Fruit fly (Drosophila melanogaster) whole organism, embryonic: ENCODE results near the gene CG7079.
A peak's percentile ranks its signal among the peaks of the same experiment; 100 is the strongest.

Experiments used
- CG10654 ChIP-seq: fragments of 200-800 bp; sonication (Bioruptor generic); optimal IDR thresholded peaks from 2 replicates; lab custom pipeline; 2016; ENCODE audit warnings: missing biosample characterization, missing genetic modification characterization
- CG11723 ChIP-seq: fragments of 200-800 bp; sonication (Bioruptor generic); optimal IDR thresholded peaks from 2 replicates; lab custom pipeline; 2017; ENCODE audit warnings: missing biosample characterization, mild to moderate bottlenecking, missing genetic modification characterization
- CG12155 ChIP-seq: fragments of 200-800 bp; sonication (Bioruptor generic); optimal IDR thresholded peaks from 3 replicates; lab custom pipeline; 2016; ENCODE audit warnings: missing biosample characterization, missing genetic modification characterization
- CG12391 ChIP-seq: fragments of 200-800 bp; sonication (Bioruptor generic); optimal IDR thresholded peaks from 3 replicates; lab custom pipeline; 2018; ENCODE audit warnings: missing biosample characterization, mild to moderate bottlenecking, missing genetic modification characterization, moderate library complexity
- CG12659 ChIP-seq: fragments of 200-800 bp; sonication (Bioruptor generic); optimal IDR thresholded peaks from 3 replicates; lab custom pipeline; 2017; ENCODE audit warnings: mild to moderate bottlenecking, missing biosample characterization, missing genetic modification reagents, missing genetic modification characterization
- CG13296 ChIP-seq: fragments of 200-800 bp; sonication (Bioruptor generic); optimal IDR thresholded peaks from 3 replicates; lab custom pipeline; 2018; ENCODE audit warnings: missing biosample characterization, mild to moderate bottlenecking, missing genetic modification characterization
- CG15514 ChIP-seq: fragments of 200-800 bp; sonication (Bioruptor generic); optimal IDR thresholded peaks from 3 replicates; lab custom pipeline; 2017; ENCODE audit warnings: missing biosample characterization, missing genetic modification characterization, mild to moderate bottlenecking, moderate library complexity, missing genetic modification reagents
- CG17912 ChIP-seq: fragments of 200-800 bp; sonication (Bioruptor generic); optimal IDR thresholded peaks from 2 replicates; lab custom pipeline; 2018; ENCODE audit warnings: missing biosample characterization, mild to moderate bottlenecking, missing genetic modification characterization
- CG2202 ChIP-seq: fragments of 200-800 bp; sonication (Bioruptor generic); optimal IDR thresholded peaks from 2 replicates; lab custom pipeline; 2018; ENCODE audit warnings: missing biosample characterization, mild to moderate bottlenecking, missing genetic modification characterization
- CG31388 ChIP-seq: fragments of 200-800 bp; sonication (Bioruptor generic); optimal IDR thresholded peaks from 2 replicates; lab custom pipeline; 2016; ENCODE audit warnings: missing biosample characterization, missing genetic modification characterization
- CG32767 ChIP-seq: fragments of 200-800 bp; sonication (Bioruptor generic); IDR thresholded peaks from 2 replicates; pipeline ENCODE4 v1.3.6; 2022; ENCODE audit warnings: missing biosample characterization, missing genetic modification characterization
- CG42726 ChIP-seq: fragments of 200-800 bp; sonication (Bioruptor generic); IDR thresholded peaks from 2 replicates; pipeline ENCODE4 v1.3.6; 2022; ENCODE audit warnings: missing biosample characterization, missing genetic modification characterization; ENCODE audit not compliant: partially characterized antibody
- CG4617 ChIP-seq: fragments of 200-800 bp; sonication (Bioruptor generic); optimal IDR thresholded peaks from 3 replicates; lab custom pipeline; 2016; ENCODE audit warnings: missing biosample characterization, missing genetic modification characterization, borderline replicate concordance
- CG4730 ChIP-seq: fragments of 200-800 bp; sonication (Bioruptor generic); IDR thresholded peaks from 2 replicates; pipeline ENCODE4 v1.3.6; 2022; ENCODE audit warnings: missing biosample characterization, missing genetic modification characterization
- CG4854 ChIP-seq: fragments of 200-800 bp; sonication (Bioruptor generic); optimal IDR thresholded peaks from 2 replicates; lab custom pipeline; 2016; ENCODE audit warnings: missing biosample characterization, missing genetic modification characterization, inconsistent platforms
- CG6813 ChIP-seq: fragments of 200-800 bp; sonication (Bioruptor generic); optimal IDR thresholded peaks from 2 replicates; lab custom pipeline; 2017; ENCODE audit warnings: missing biosample characterization, missing genetic modification characterization, mild to moderate bottlenecking, moderate library complexity, missing genetic modification reagents
- CG6854 ChIP-seq: fragments of 200-800 bp; sonication (Bioruptor generic); optimal IDR thresholded peaks from 3 replicates; lab custom pipeline; 2017; ENCODE audit warnings: missing biosample characterization, mild to moderate bottlenecking, missing genetic modification characterization
- CG8765 ChIP-seq: fragments of 200-800 bp; sonication (Bioruptor generic); IDR thresholded peaks from 2 replicates; pipeline ENCODE4 v1.3.6; 2022; ENCODE audit warnings: missing biosample characterization, missing genetic modification characterization
- CG8924 ChIP-seq: fragments of 200-800 bp; optimal IDR thresholded peaks from 3 replicates; lab custom pipeline; 2019; ENCODE audit warnings: missing biosample characterization, mild to moderate bottlenecking, missing genetic modification characterization, moderate library complexity
- CG9727 ChIP-seq: fragments of 200-800 bp; sonication (Bioruptor generic); optimal IDR thresholded peaks from 3 replicates; lab custom pipeline; 2017; ENCODE audit warnings: missing biosample characterization, mild to moderate bottlenecking, missing genetic modification characterization
- CG9932 ChIP-seq: fragments of 200-800 bp; sonication (Bioruptor generic); IDR thresholded peaks from 2 replicates; pipeline ENCODE4 v1.3.6; 2022; ENCODE audit warnings: missing biosample characterization, missing genetic modification characterization
- Dip2 ChIP-seq: fragments of 200-800 bp; sonication (Bioruptor generic); IDR thresholded peaks from 2 replicates; pipeline ENCODE4 v1.3.6; 2022; ENCODE audit warnings: missing biosample characterization, missing genetic modification characterization
- HmgD ChIP-seq: fragments of 200-800 bp; sonication (Bioruptor generic); optimal IDR thresholded peaks from 3 replicates; lab custom pipeline; 2016; ENCODE audit warnings: missing biosample characterization, missing genetic modification characterization
- Hsf ChIP-seq: fragments of 200-800 bp; sonication (Bioruptor generic); optimal IDR thresholded peaks from 3 replicates; lab custom pipeline; 2016; ENCODE audit warnings: missing biosample characterization, missing genetic modification characterization
- Jarid2 ChIP-seq: fragments of 200-800 bp; sonication (Bioruptor generic); optimal IDR thresholded peaks from 3 replicates; lab custom pipeline; 2017; ENCODE audit warnings: mild to moderate bottlenecking, missing biosample characterization, missing genetic modification reagents, missing genetic modification characterization
- Lim3 ChIP-seq: fragments of 200-800 bp; sonication (Bioruptor generic); IDR thresholded peaks from 2 replicates; pipeline ENCODE4 v1.3.6; 2022; ENCODE audit warnings: missing biosample characterization, missing genetic modification characterization
- NFAT ChIP-seq: fragments of 200-800 bp; sonication (Bioruptor generic); IDR thresholded peaks from 2 replicates; pipeline ENCODE4 v1.3.6; 2022; ENCODE audit warnings: missing biosample characterization, missing genetic modification characterization
- Nf-YC ChIP-seq: fragments of 200-800 bp; optimal IDR thresholded peaks from 3 replicates; lab custom pipeline; 2019; ENCODE audit warnings: missing biosample characterization, mild to moderate bottlenecking, missing genetic modification characterization, moderate library complexity
- NfI ChIP-seq: fragments of 200-800 bp; sonication (Bioruptor generic); optimal IDR thresholded peaks from 3 replicates; lab custom pipeline; 2018; ENCODE audit warnings: missing biosample characterization, mild to moderate bottlenecking, missing genetic modification characterization, moderate library complexity
- Opbp ChIP-seq: fragments of 200-800 bp; sonication (Bioruptor generic); IDR thresholded peaks from 3 replicates; pipeline ENCODE4 v1.3.6; 2022; ENCODE audit warnings: missing biosample characterization, missing genetic modification characterization; ENCODE audit not compliant: partially characterized antibody
- Poxn ChIP-seq: fragments of 200-800 bp; sonication (Bioruptor generic); IDR thresholded peaks from 2 replicates; pipeline ENCODE4 v1.3.6; 2022; ENCODE audit warnings: missing biosample characterization, missing genetic modification characterization
- TFAM ChIP-seq: fragments of 200-800 bp; sonication (Bioruptor generic); optimal IDR thresholded peaks from 2 replicates; lab custom pipeline; 2017; ENCODE audit warnings: missing biosample characterization, missing genetic modification characterization, inconsistent platforms
- bcd ChIP-seq: fragments of 200-800 bp; sonication (Bioruptor generic); optimal IDR thresholded peaks from 2 replicates; lab custom pipeline; 2017; ENCODE audit warnings: missing biosample characterization, mild to moderate bottlenecking, missing genetic modification characterization
- danr ChIP-seq: fragments of 200-800 bp; sonication (Bioruptor generic); IDR thresholded peaks from 2 replicates; pipeline ENCODE4 v1.3.6; 2022; ENCODE audit warnings: missing biosample characterization, missing genetic modification characterization
- fu2 ChIP-seq: fragments of 200-800 bp; sonication (Bioruptor generic); optimal IDR thresholded peaks from 2 replicates; lab custom pipeline; 2016; ENCODE audit warnings: missing biosample characterization, missing genetic modification characterization
- insv ChIP-seq, 2 experiments: fragments of 200-800 bp; sonication (Bioruptor generic); optimal IDR thresholded peaks; 3 replicates each; lab custom pipeline; 2016 to 2018; ENCODE audit warnings: missing biosample characterization in 2 of 2, missing genetic modification characterization in 2 of 2
- lmd ChIP-seq: fragments of 200-800 bp; sonication (Bioruptor generic); IDR thresholded peaks from 2 replicates; pipeline ENCODE4 v1.3.6; 2022; ENCODE audit warnings: missing biosample characterization, missing genetic modification characterization
- mld ChIP-seq: fragments of 200-800 bp; sonication (Bioruptor generic); IDR thresholded peaks from 3 replicates; pipeline ENCODE4 v1.3.6; 2022; ENCODE audit warnings: missing biosample characterization, missing genetic modification characterization; ENCODE audit not compliant: partially characterized antibody
- nerfin-1 ChIP-seq: fragments of 200-800 bp; sonication (Bioruptor generic); optimal IDR thresholded peaks from 3 replicates; lab custom pipeline; 2019; ENCODE audit warnings: missing biosample characterization, mild to moderate bottlenecking, missing genetic modification characterization, moderate library complexity
- org-1 ChIP-seq: fragments of 200-800 bp; sonication (Bioruptor generic); optimal IDR thresholded peaks from 2 replicates; lab custom pipeline; 2017; ENCODE audit warnings: missing biosample characterization, missing genetic modification characterization
- peb ChIP-seq: fragments of 200-800 bp; sonication (Bioruptor generic); IDR thresholded peaks from 2 replicates; pipeline ENCODE4 v1.3.6; 2022; ENCODE audit warnings: missing biosample characterization, missing genetic modification characterization
- pho ChIP-seq: fragments of 200-800 bp; sonication (Bioruptor generic); optimal IDR thresholded peaks from 2 replicates; lab custom pipeline; 2016; ENCODE audit warnings: missing biosample characterization, missing genetic modification characterization
- pros ChIP-seq: fragments of 200-800 bp; sonication (Bioruptor generic); optimal IDR thresholded peaks from 3 replicates; lab custom pipeline; 2019; ENCODE audit warnings: missing biosample characterization, mild to moderate bottlenecking, missing genetic modification characterization, moderate library complexity
- sisA ChIP-seq: fragments of 200-800 bp; sonication (Bioruptor generic); IDR thresholded peaks from 2 replicates; pipeline ENCODE4 v1.3.6; 2022; ENCODE audit warnings: missing biosample characterization, missing genetic modification characterization
- so ChIP-seq: fragments of 200-800 bp; sonication (Bioruptor generic); IDR thresholded peaks from 3 replicates; pipeline ENCODE4 v1.3.6; 2022; ENCODE audit warnings: missing biosample characterization, missing genetic modification characterization
- stc ChIP-seq: fragments of 200-800 bp; sonication (Bioruptor generic); IDR thresholded peaks from 2 replicates; pipeline ENCODE4 v1.3.6; 2022; ENCODE audit warnings: missing biosample characterization, missing genetic modification characterization
- stwl ChIP-seq: fragments of 200-800 bp; sonication (Bioruptor generic); optimal IDR thresholded peaks from 3 replicates; lab custom pipeline; 2018; ENCODE audit warnings: missing biosample characterization, mild to moderate bottlenecking, missing genetic modification characterization, moderate library complexity
- sug ChIP-seq: fragments of 200-800 bp; optimal IDR thresholded peaks from 2 replicates; lab custom pipeline; 2019; ENCODE audit warnings: missing biosample characterization, mild to moderate bottlenecking, missing genetic modification characterization, moderate library complexity
- twi ChIP-seq: fragments of 200-800 bp; optimal IDR thresholded peaks from 2 replicates; lab custom pipeline; 2019; ENCODE audit warnings: missing biosample characterization, mild to moderate bottlenecking, missing genetic modification characterization, moderate library complexity

CG7079 gene

dm6 chr3R:21065010-21065695 lies 16.5 kb upstream of the CG7079 start, which contains the start of gene AnxB9 (continued):
- TF ChIP-seq twi (no peak), Opbp (peak; percentile 77), stc (peak; percentile 50; the same call in 1 of the 2 replicates), CG4854 (GFP tag; lab: Kevin White, UChicago) (peak; percentile 17), CG32767 (GFP tag; lab: Robert Waterston, UW) (no peak), Nf-YC (tag; lab: Kevin White, UChicago) (peak; percentile 34), CG12659 (GFP tag; lab: Kevin White, UChicago) (no peak), fu2 (GFP tag; lab: Kevin White, UChicago) (no peak), Poxn (no peak), HmgD (GFP tag; lab: Kevin White, UChicago) (no peak), CG9932 (GFP tag; lab: Robert Waterston, UW) (peak; percentile 59), CG11723 (GFP tag; lab: Kevin White, UChicago) (peak; percentile 1), CG8924 (tag; lab: Kevin White, UChicago) (peak; percentile 19), CG6813 (GFP tag; lab: Kevin White, UChicago) (peak; percentile 9), Dip2 (no peak), Hsf (GFP tag; lab: Kevin White, UChicago) (no peak), so (GFP tag; lab: Robert Waterston, UW) (0 out of 3 replicates have a peak, but pooled peaks have one; percentile 9), CG10654 (GFP tag; lab: Kevin White, UChicago) (no peak), CG9727 (GFP tag; lab: Kevin White, UChicago) (no peak), CG31388 (GFP tag; lab: Kevin White, UChicago) (no peak), TFAM (GFP tag; lab: Kevin White, UChicago) (no peak), Jarid2 (GFP tag; lab: Kevin White, UChicago) (peak; percentile 84), CG12391 (tag; lab: Kevin White, UChicago) (peak; percentile 13), NfI (GFP tag; lab: Kevin White, UChicago) (peak; percentile 10), pros (GFP tag; lab: Kevin White, UChicago) (no peak), peb (GFP tag; lab: Robert Waterston, UW) (no peak), bcd (GFP tag; lab: Kevin White, UChicago) (no peak), sisA (GFP tag; lab: Robert Waterston, UW) (no peak), danr (GFP tag; lab: Robert Waterston, UW) (no peak), CG15514 (GFP tag; lab: Kevin White, UChicago) (peak; percentile 72), org-1 (GFP tag; lab: Kevin White, UChicago) (no peak), insv (GFP tag; optimal IDR thresholded peaks at IDR 0.05; lab: Kevin White, UChicago) (no peak), CG17912 (peak; percentile 42), CG12155 (GFP tag; lab: Kevin White, UChicago) (peak; percentile 46), NFAT (GFP tag; lab: Robert Waterston, UW) (peak; percentile 56; the same call in 1 of the 2 replicates), CG6854 (GFP tag; lab: Kevin White, UChicago) (peak; percentile 48), CG2202 (tag; lab: Kevin White, UChicago) (no peak), CG4617 (GFP tag; lab: Kevin White, UChicago) (peak; percentile 40), CG42726 (peak; percentile 77; the same call in 1 of the 2 replicates), lmd (GFP tag; lab: Robert Waterston, UW) (no peak; the same call in 1 of the 2 replicates), CG13296 (peak; percentile 48), Lim3 (GFP tag; lab: Robert Waterston, UW) (no peak), mld (GFP tag; lab: Robert Waterston, UW) (0 out of 3 replicates have a peak, but pooled peaks have one; percentile 53), stwl (tag; lab: Kevin White, UChicago) (no peak), CG4730 (GFP tag; lab: Robert Waterston, UW) (no peak), pho (GFP tag; lab: Kevin White, UChicago) (peak; percentile 39), sug (peak; percentile 51), CG8765 (GFP tag; lab: Robert Waterston, UW) (no peak), nerfin-1 (tag; lab: Kevin White, UChicago) (peak; percentile 4)
